Worm (Caenorhabditis elegans) whole organism, L4/young adult: ENCODE data around the gene F15H10.8.

Experiments
- W03F9.2 ChIP-seq: fragments of 150-350 bp; optimal IDR thresholded peaks from 2 replicates; lab custom pipeline; 2014; ENCODE audit warnings: missing biosample characterization, missing genetic modification characterization
- dao-5 ChIP-seq: sonication (generic microtip); optimal IDR thresholded peaks from 2 replicates; lab custom pipeline; 2016; ENCODE audit warnings: missing genotype, missing genetic modification characterization, moderate library complexity, missing compliant biosample characterization
- him-1 ChIP-seq: sonication (generic microtip); optimal IDR thresholded peaks from 2 replicates; lab custom pipeline; 2016; ENCODE audit warnings: missing genotype, missing genetic modification reagents, missing genetic modification characterization, missing compliant biosample characterization

F15H10.8 gene

DNA sequence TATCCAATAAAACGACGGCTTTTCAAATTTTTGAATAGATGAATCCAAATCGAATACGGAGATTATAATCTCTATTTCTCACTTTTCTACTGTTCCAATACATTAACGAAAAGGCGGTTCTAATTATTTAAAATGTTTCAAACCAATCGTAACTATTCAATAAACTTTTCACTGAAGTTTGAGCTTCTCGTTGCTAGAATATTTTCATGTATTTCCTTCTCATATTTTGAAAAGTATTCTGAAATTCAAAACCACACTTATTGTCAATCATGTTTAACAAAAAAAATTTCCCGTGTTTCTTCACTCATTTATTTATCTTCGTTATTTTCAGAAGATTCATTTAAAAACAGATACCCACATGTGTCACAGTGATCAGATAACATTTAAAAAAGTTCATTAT, at the start of gene F15H10.8:
Gene F15H10.8, minus strand, starts transcription at position 101 of the 400 bp plus-strand sequence.
- TF ChIP-seq dao-5 (tag; lab: Kevin White, UChicago) (no peak), W03F9.2 (no peak), him-1 (tag; lab: Kevin White, UChicago) (no peak)

- TF ChIP-seq dao-5 (tag; lab: Kevin White, UChicago) (no peak), W03F9.2 (no peak), him-1 (tag; lab: Kevin White, UChicago) (no peak)
Measured at ce11 chrV:10441135-10442024, 38.7 kb upstream of the F15H10.8 start, which contains the start of gene pap-1. Gene pap-1 (plus strand): TSS chrV:10441974.

DNA sequence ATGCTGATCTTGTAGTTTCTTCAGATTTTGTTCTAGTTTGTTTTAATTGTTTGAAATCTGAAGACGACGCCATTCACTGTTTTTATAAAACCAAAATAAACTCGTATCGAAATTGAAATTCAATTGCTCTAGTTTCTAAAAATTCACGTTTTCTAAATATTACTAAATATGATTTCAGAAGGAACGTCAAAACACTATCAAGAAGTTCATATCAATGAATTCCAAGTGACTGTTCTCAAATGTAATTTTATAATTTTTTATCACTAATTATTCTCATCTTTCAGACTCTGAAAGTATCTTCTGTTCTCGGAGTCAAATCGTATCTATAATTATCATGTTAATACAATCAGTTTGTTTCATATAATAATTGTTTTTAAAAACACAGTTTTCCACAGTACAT, 38.0 kb upstream of the F15H10.8 start, which contains the start of gene snf-10:
Gene snf-10, minus strand, starts transcription at position 101 of the 400 bp plus-strand sequence.
- no peak for TF ChIP-seq him-1 (tag; lab: Kevin White, UChicago)
- no peak for TF ChIP-seq dao-5 (tag; lab: Kevin White, UChicago)
- TF ChIP-seq W03F9.2 = no peak

DNA sequence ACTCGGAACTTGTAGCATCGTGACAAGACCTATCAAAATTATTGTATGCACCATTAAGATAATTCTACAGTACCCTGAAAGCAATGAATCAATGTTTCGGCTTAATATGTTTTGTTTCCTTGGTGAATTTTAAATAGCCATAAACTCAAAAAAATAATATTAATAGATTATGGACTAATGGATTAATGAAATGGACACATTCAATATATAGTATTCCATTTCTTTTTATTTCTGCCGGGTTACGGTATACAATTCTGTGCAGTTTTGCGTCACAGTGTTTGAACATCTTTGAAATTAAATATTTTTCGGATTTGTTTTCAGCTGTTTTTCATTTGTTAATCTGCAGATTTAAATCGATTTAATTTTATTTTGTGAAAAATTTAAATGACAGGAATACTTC, 33.9 kb upstream of the F15H10.8 start, which contains the start of gene set-22:
Gene set-22, plus strand, starts transcription at position 301 of the 400 bp plus-strand sequence.
- TF ChIP-seq him-1 (tag; lab: Kevin White, UChicago) (no peak), dao-5 (tag; lab: Kevin White, UChicago) (no peak), W03F9.2 (no peak)

DNA sequence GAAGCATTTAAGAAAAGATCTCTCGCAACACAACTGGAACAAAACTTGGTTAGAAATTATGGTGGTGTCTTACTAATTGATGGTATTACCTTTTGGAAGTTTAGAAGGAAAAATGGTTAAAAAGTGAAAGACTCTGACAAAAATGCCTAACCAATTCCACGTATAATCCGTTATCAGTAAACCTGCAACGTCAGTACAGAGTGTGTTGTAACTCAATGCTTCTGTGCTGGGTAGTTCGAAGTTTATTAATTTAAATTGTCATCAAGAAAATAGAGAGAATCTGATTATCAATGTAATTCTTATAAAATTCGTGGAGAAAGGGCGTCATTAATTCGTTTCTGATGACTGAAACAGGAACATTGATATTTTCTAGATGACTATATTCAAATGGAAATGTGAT, 32.5 kb upstream of the F15H10.8 start:
- TF ChIP-seq him-1 (tag; lab: Kevin White, UChicago) = no peak
- no peak for TF ChIP-seq W03F9.2
- TF ChIP-seq dao-5 (tag; lab: Kevin White, UChicago) = no peak

- TF ChIP-seq him-1 (tag; lab: Kevin White, UChicago) (no peak), dao-5 (tag; lab: Kevin White, UChicago) (no peak), W03F9.2 (no peak)
Measured at ce11 chrV:10433721-10434120, 31.0 kb upstream of the F15H10.8 start, which contains the start of gene Y32F6A.4. Gene Y32F6A.4 (minus strand): TSS chrV:10434067.

DNA sequence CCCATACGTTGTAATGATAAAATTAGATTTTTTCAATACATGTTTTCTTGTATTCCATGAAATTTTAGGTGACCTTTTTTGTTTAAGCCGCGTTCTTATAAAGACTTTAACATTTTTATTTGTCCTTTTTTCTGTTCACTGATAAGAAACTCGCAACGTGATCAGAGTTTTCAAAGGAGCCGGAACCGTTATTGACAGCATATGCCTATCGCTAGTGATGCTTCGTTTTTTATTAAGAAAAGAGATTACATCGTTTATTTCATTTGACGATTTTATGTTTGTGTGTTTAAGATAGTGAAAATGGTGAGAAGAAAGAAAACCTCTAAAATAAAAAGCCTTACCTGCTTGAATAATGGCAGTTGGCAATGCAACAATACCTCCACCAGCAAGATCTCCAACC, 29.9 kb upstream of the F15H10.8 start:
- TF ChIP-seq dao-5 (tag; lab: Kevin White, UChicago) (no peak), W03F9.2 (no peak), him-1 (tag; lab: Kevin White, UChicago) (no peak)

DNA sequence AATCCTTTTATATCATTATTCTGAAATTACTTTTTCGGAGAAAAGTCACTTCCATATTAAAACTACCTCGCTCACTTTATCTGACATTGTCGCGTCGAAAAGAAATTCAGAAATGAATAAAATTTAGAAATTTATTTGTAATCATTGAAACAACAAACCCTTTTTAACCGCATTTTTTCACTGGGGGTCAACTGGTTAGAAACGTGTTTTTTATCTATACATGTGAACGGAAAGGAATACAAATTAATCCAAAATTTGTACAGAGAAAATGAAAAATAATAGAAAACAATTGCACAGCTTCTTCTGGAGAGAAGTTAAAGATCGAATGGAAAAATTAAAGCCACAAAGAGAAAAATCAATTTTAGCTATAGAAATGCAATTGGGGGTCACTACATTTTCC, 25.9 kb upstream of the F15H10.8 start, which contains the start of gene tag-314:
Gene tag-314, minus strand, starts transcription at position 101 of the 400 bp plus-strand sequence.
- TF ChIP-seq dao-5 (tag; lab: Kevin White, UChicago) (no peak), him-1 (tag; lab: Kevin White, UChicago) (no peak)

DNA sequence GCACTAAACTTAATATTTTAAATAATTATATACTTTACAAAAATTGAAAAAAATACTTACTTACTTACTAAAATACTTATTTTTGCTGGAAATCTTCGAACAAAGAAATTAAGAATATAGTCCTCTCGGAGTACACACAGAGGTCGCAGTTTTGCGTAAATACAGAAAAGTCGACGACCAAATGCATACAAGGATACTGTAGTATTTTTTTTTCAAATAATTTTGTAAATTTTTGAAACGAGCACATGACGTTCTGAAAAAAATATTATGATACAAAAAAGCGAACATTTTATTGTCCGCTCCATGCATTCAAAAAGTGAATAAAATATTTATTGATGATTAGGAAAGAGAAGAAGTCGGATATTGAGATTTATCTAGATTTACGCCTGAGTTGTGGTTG, 23.5 kb upstream of the F15H10.8 start, which contains the start of gene apc-10:
Gene apc-10, minus strand, starts transcription at position 101 of the 400 bp plus-strand sequence.
- peak; percentile 23 for TF ChIP-seq W03F9.2
- no peak for TF ChIP-seq dao-5 (tag; lab: Kevin White, UChicago)

DNA sequence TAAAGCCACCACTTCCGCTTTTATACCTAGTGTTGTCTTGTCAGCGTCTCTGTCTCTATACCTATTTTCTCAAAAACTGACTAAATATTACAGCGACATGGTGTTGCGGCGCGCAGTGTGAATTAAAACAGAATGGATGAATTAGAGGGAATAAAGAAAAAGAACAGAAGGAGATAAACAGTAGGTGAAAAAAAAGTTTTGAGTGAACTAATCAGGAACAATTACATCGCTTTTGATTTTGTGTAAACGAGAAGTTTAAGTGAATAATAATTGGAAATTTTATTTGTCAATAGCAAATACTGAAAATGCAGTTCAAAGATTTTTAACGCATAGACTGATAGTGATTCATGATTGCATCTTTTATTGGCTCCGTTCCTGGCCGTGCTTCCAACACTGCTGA, 22.4 kb upstream of the F15H10.8 start, which contains the start of gene col-12:
Gene col-12, minus strand, starts transcription at position 101 of the 400 bp plus-strand sequence.
- TF ChIP-seq dao-5 (tag; lab: Kevin White, UChicago) (no peak), him-1 (tag; lab: Kevin White, UChicago) (no peak), W03F9.2 (no peak)

DNA sequence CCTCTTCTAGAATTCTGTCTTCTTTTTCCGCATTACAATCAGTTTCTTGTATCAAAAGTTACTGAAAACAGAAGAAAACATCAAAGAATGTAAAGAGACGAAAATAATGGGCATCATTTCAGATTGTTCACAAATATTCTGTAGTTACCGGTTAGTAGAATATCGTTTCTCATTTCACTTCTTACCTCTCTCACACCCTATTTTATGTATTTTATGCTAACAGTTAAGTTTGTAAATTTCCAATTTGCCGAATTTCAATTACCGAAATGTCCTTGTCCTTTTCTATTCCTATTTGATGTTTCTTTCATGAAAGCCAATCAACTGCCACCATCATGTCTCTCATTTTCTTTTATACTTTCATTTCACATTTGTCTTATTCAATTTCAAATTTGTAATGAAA, 20.8 kb upstream of the F15H10.8 start:
- TF ChIP-seq W03F9.2 (no peak), dao-5 (tag; lab: Kevin White, UChicago) (no peak), him-1 (tag; lab: Kevin White, UChicago) (no peak)

DNA sequence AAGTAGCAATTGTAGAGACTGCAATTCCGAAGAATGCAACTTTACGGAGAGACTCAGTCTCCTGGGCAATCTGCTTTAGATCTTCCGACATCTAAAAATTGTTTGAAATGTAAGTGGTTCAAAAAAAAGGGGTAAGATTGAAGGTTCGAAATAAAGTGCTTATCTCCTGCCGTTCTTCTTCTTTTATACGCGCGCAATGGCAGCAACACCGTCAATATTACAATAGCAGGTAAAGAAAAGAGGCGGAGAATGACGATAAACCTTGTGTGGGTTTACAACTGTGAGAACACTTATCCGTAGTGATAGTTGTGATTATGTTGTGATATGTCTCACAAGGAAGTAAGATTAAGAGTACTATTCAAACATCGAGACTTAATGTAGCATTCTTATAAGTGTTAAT, 19.1 kb upstream of the F15H10.8 start, which contains the start of gene col-13:
Gene col-13, minus strand, starts transcription at position 101 of the 400 bp plus-strand sequence.
- TF ChIP-seq dao-5 (tag; lab: Kevin White, UChicago) (no peak), him-1 (tag; lab: Kevin White, UChicago) (no peak), W03F9.2 (no peak)

DNA sequence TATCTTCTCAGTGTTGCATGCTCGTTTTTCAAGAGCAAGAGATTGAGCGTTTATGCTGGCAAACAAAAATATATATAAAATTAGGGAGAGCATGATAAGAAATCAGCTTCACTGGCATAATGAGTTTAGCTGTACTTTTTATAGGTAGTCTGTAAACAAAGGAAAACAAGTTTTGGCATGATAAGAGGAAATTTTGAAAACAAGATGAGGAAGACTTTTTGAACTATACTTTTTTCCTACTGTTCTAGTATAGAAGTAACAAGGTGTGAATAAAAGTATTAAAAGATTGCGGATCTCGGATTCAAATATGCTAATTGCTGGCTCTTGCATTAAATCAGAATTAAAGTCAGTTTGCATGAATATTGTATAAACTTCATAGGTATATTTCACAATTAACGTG, 16.3 kb upstream of the F15H10.8 start, which contains the start of gene F15H10.5:
Gene F15H10.5, minus strand, starts transcription at position 101 of the 400 bp plus-strand sequence.
- TF ChIP-seq dao-5 (tag; lab: Kevin White, UChicago) (no peak), W03F9.2 (no peak), him-1 (tag; lab: Kevin White, UChicago) (no peak)

DNA sequence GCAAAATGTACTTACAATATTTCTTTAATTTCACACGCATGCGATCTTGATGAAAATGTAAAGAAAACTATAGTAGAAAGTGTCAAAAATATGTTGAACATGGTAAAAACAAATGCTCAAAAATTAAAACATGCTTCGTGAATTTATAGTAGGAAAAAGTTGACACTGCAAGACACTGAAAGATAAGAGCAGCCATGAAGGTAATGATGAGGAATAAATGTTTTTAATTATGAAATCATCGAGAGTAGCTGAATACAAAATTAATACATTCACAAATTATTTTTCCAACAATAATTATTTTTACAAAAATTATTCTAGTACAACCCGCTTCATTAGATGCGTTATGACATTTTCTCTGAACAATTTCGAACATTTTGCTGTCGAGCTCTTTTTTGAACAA, 14.2 kb upstream of the F15H10.8 start, which contains the start of gene F15H10.10:
Gene F15H10.10, minus strand, starts transcription at position 101 of the 400 bp plus-strand sequence.
- no peak for TF ChIP-seq him-1 (tag; lab: Kevin White, UChicago)
- no peak for TF ChIP-seq W03F9.2
- no peak for TF ChIP-seq dao-5 (tag; lab: Kevin White, UChicago)
